Worm (Caenorhabditis elegans) whole organism, early embryonic: Measurements from ENCODE around the gene ZK632.12.

Experiments used
- ama-1 ChIP-seq: fragments of 150-350 bp; optimal IDR thresholded peaks from 2 replicates; lab custom pipeline; 2014
- ets-7 ChIP-seq: sonication (generic microtip); optimal IDR thresholded peaks from 2 replicates; lab custom pipeline; 2016; ENCODE audit warnings: missing genotype, missing genetic modification characterization, missing compliant biosample characterization

DNA sequence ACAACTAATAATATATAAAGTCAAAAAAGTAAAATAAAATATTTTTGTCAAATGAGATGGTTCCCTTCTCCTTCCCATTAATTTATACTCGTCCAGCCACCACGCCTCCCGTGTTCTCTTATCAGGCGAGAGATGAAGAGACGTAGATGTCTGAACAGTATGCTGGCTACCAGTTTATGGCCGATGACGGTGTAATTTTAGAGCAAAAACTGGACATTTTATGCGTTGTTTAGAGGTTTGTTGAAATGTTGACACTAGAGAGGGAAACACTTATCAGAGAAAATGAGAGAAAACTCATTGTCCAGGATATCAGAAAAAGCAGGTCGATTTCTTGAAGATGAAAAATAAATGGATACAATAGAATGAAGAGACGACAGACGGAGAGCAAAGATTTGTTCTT lies 26.5 kb downstream of the ZK632.12 start:
- no peak for TF ChIP-seq ama-1 (lab: Kevin White, UChicago)
- no peak for TF ChIP-seq ets-7 (tag; lab: Kevin White, UChicago)
